Worm (Caenorhabditis elegans): ENCODE results near the gene ZC477.2.

ZC477.2 gene

DNA sequence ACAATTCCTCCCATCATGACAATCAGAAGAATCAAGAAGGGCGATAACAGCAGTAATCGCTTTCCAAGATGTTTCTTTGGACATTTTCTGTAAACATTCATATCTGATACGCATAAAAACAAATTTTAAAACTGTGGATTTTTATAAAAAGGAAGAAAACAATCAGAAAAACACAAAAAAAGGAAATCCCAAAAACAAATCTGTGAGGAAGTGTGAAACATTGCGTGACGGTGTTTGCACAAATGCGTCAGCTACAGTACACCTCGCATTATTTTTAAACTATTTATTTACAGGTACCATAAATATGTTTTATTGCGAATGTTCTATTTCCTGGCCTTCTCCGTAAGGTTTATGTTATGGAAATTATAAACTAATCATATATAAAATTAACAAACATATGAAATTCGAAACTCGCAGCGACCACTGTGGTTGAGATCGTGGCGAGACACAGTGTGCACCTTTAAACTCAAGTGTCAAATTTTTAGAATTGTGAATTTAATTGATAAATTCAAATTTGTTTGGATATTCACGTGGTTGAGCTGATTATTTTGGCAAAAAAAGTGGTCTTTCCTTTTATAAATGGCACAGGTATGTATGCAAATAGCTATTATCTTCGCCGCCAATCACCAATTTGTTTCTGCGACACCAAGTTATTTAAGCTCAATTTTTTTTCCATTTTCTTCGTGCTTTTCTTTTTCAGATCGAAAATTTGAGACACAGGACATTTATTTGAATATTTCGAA is 13.5 kb downstream of the ZC477.2 start, which contains the start of the genes C34D4.10 and str-48:
Gene C34D4.10, minus strand, starts transcription at position 101 of the 743 bp plus-strand sequence.
Gene str-48, plus strand, starts transcription at position 693 of the 743 bp plus-strand sequence.
- TF ChIP-seq zip-8 (tag; optimal IDR thresholded peaks at IDR 0.05) (no peak), pha-4 (tag; optimal IDR thresholded peaks at IDR 0.05) (no peak), lin-13 (tag; optimal IDR thresholded peaks at IDR 0.05) (no peak), mep-1 (tag; optimal IDR thresholded peaks at IDR 0.05) (no peak), nhr-2 (tag; optimal IDR thresholded peaks at IDR 0.05) (no peak), ceh-43 (GFP tag; optimal IDR thresholded peaks at IDR 0.05) (no peak), nhr-12 (tag; optimal IDR thresholded peaks at IDR 0.05) (no peak), hlh-1 (tag; optimal IDR thresholded peaks at IDR 0.05) (no peak)

DNA sequence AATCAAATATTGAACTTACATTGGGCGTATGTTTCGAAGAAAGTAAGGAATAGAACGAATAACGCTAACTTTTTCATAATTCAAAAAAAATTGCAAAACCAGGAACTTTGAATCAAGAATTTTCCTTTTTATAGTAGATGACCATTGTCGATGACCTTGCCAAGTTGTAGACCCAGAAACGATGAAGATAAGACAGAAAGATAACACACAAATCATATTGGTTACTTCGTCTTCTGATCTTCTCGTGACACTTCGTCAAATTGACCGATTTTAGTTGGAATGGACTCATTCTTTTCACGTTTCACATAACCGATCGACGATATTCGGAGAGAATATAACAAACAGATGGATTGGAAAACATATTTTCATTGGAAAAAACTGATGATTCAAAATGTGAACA is 23.8 kb downstream of the ZC477.2 start, which contains the start of gene grsp-3:
Gene grsp-3, minus strand, starts transcription at position 149 of the 400 bp plus-strand sequence.
- TF ChIP-seq sem-2 (GFP tag; optimal IDR thresholded peaks at IDR 0.05) (no peak), flh-1 (GFP tag; optimal IDR thresholded peaks at IDR 0.05) (no peak), ces-1 (GFP tag; optimal IDR thresholded peaks at IDR 0.05) (no peak), nhr-28 (tag; optimal IDR thresholded peaks at IDR 0.05) (no peak), cnd-1 (tag; optimal IDR thresholded peaks at IDR 0.05) (no peak), ztf-11 (tag; optimal IDR thresholded peaks at IDR 0.05) (no peak), M03D4.4 (tag; optimal IDR thresholded peaks at IDR 0.05) (no peak), nhr-76 (tag; optimal IDR thresholded peaks at IDR 0.05) (no peak), pha-4 (tag; optimal IDR thresholded peaks at IDR 0.05) (no peak), drap-1 (GFP tag; optimal IDR thresholded peaks at IDR 0.05) (no peak), elt-3 (tag; optimal IDR thresholded peaks at IDR 0.05) (no peak), bed-3 (GFP tag; optimal IDR thresholded peaks at IDR 0.05) (no peak), sptf-1 (tag; optimal IDR thresholded peaks at IDR 0.05) (no peak), mep-1 (tag; optimal IDR thresholded peaks at IDR 0.05) (no peak), snpc-4 (tag; optimal IDR thresholded peaks at IDR 0.05) (no peak), elt-1 (tag; optimal IDR thresholded peaks at IDR 0.05; ENCODE audit: borderline replicate concordance, insufficient read depth) (no peak), blmp-1 (tag; optimal IDR thresholded peaks at IDR 0.05) (no peak), lin-32 (GFP tag; optimal IDR thresholded peaks at IDR 0.05) (no peak), unc-39 (tag; optimal IDR thresholded peaks at IDR 0.05) (no peak)

DNA sequence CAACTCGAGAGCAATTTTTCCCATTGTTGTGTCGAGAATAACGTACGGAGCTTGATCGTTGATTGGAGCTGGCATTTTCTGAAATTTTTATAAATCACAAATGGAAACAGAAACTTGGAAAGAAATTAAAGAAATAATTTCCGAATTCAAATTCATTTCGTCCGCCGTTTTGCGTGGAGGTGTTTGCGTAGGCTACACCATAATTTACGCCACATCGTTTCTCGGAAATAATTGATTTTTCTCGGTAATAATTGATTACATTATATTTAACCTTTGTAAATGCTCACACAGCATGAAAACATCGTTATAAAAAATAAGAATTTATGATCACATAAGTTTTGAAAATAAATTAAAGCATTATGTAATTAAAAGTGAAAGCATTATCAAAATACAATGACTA is 25.1 kb downstream of the ZC477.2 start, which contains the start of gene cyn-12:
Gene cyn-12, minus strand, starts transcription at position 78 of the 400 bp plus-strand sequence.
- TF ChIP-seq ces-1 (GFP tag; optimal IDR thresholded peaks at IDR 0.05) (peak; percentile 92), ceh-83 (GFP tag; optimal IDR thresholded peaks at IDR 0.05) (peak; percentile 5), mep-1 (tag; optimal IDR thresholded peaks at IDR 0.05) (no peak), nhr-28 (tag; optimal IDR thresholded peaks at IDR 0.05) (no peak)

DNA sequence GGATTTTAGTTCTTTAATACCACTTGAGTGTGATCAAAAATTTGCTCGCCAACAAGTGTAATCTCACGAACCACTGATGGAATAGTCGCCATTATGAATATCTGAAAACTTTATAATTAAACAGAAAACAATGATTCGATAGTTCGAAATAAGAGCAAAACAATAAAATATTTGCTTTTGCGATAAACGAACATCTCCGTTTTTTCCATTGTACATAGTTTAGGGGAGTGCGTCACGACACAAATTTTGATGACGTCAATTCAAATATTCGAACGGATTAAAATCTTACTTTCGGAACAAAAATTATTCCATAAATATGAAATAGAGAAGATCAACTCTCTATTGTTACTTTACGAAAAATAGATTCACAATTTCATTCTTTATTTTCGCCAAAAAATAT is 26.0 kb downstream of the ZC477.2 start, which contains the start of gene mutd-1:
Gene mutd-1, minus strand, starts transcription at position 101 of the 400 bp plus-strand sequence.
- TF ChIP-seq sem-2 (GFP tag; optimal IDR thresholded peaks at IDR 0.05) (no peak), nhr-28 (tag; optimal IDR thresholded peaks at IDR 0.05) (no peak), mls-2 (tag; optimal IDR thresholded peaks at IDR 0.05) (no peak), lsy-2 (tag; optimal IDR thresholded peaks at IDR 0.05) (no peak), zip-8 (tag; optimal IDR thresholded peaks at IDR 0.05) (no peak), cnd-1 (tag; optimal IDR thresholded peaks at IDR 0.05) (no peak), lin-32 (GFP tag; optimal IDR thresholded peaks at IDR 0.05) (no peak)

DNA sequence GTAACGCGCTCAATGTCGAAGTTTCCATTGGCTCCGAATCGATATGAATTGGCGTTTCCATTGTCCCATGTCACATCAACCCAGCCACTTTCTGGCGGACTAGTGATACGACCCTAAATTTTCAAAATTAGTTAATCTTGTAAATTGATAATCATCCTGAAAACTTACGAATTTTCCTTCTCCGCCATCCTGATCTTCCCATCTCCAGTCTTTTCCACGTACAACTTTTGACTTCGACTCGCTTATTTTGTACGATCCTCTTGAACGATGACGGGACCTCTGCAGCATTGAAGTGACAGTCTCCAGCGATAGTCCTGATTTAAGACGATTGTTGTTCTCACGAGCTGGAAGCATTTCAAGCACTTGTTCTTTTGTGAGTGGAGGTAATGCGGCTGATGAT is 31.1 kb downstream of the ZC477.2 start:
- TF ChIP-seq unc-62 (GFP tag; optimal IDR thresholded peaks at IDR 0.05) (no peak), cnd-1 (tag; optimal IDR thresholded peaks at IDR 0.05) (no peak), nhr-237 (tag; optimal IDR thresholded peaks at IDR 0.05) (no peak), flh-1 (GFP tag; optimal IDR thresholded peaks at IDR 0.05) (no peak), snpc-4 (tag; optimal IDR thresholded peaks at IDR 0.05) (no peak), zip-8 (tag; optimal IDR thresholded peaks at IDR 0.05) (no peak), tbx-8 (GFP tag; optimal IDR thresholded peaks at IDR 0.05) (no peak), hlh-1 (tag; optimal IDR thresholded peaks at IDR 0.05) (no peak), sptf-1 (tag; optimal IDR thresholded peaks at IDR 0.05) (no peak), elt-3 (tag; optimal IDR thresholded peaks at IDR 0.05) (no peak), ceh-83 (GFP tag; optimal IDR thresholded peaks at IDR 0.05) (no peak), mep-1 (tag; optimal IDR thresholded peaks at IDR 0.05) (no peak), pha-4 (tag; optimal IDR thresholded peaks at IDR 0.05) (no peak), ham-2 (GFP tag; optimal IDR thresholded peaks at IDR 0.05) (no peak), nhr-28 (tag; optimal IDR thresholded peaks at IDR 0.05) (no peak)

Measured in whole organism, mixed stage, embryonic.